Worm (Caenorhabditis elegans): Measurements from ENCODE around the gene ifd-2.

ifd-2 gene

DNA sequence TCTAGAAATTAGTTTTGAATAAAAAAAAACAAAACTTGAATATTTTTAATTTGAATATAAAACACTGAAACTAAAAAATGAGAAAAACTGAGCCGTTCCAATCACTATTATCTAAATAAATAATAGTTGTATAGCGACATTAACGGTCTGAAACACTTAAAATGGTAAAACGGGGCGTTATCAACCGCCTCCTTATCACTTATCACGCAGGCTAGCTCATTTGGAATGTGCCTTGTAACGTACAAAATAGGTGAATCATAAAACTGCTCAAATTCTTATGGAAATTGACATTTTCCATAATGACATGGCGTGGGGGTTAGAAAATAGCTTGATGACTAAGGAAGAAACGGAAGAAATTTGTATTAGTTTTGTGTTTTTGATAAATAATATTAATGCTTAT is at the start of gene ifd-2:
TSS of gene ifd-2 (minus strand) at position 1 of the 400 bp plus-strand sequence.
- TF ChIP-seq nhr-48 (tag; optimal IDR thresholded peaks at IDR 0.05) (no peak), madf-9 (GFP tag; conservative IDR thresholded peaks at IDR 0.05) (no peak), nhr-102 (tag; optimal IDR thresholded peaks at IDR 0.05) (peak; percentile 12), mes-2 (tag; optimal IDR thresholded peaks at IDR 0.05; ENCODE audit: poor library complexity, severe bottlenecking) (peak; percentile 1), T26A8.4 (GFP tag; IDR thresholded peaks at IDR 0.05) (no peak), ztf-7 (tag; optimal IDR thresholded peaks at IDR 0.05) (no peak), nhr-77 (tag; optimal IDR thresholded peaks at IDR 0.05) (no peak), F37D6.2 (tag; optimal IDR thresholded peaks at IDR 0.05) (no peak), attf-4 (tag; optimal IDR thresholded peaks at IDR 0.05) (no peak), T20F7.1 (GFP tag; optimal IDR thresholded peaks at IDR 0.05) (no peak), daf-19 (GFP tag; conservative IDR thresholded peaks at IDR 0.05) (no peak), ceh-28 (tag; optimal IDR thresholded peaks at IDR 0.05) (no peak), dmd-6 (GFP tag; IDR thresholded peaks at IDR 0.05) (peak; percentile 69), snpc-1.2 (GFP tag; IDR thresholded peaks at IDR 0.05) (no peak), gei-8 (GFP tag; optimal IDR thresholded peaks at IDR 0.05) (no peak), hlh-30 (tag; optimal IDR thresholded peaks at IDR 0.05; ENCODE audit: insufficient read depth) (no peak), Y5F2A.4 (GFP tag; optimal IDR thresholded peaks at IDR 0.05) (no peak), pha-4 (GFP tag; IDR thresholded peaks at IDR 0.05) (no peak), pha-4 (tag; optimal IDR thresholded peaks at IDR 0.05) (no peak), Y105C5A.15 (GFP tag; IDR thresholded peaks at IDR 0.05) (no peak), tag-97 (GFP tag; IDR thresholded peaks at IDR 0.05) (no peak), daf-12 (tag; optimal IDR thresholded peaks at IDR 0.05) (no peak), ctbp-1 (GFP tag; IDR thresholded peaks at IDR 0.05) (no peak), nhr-25 (tag; optimal IDR thresholded peaks at IDR 0.05; ENCODE audit: borderline replicate concordance, insufficient read depth) (no peak), F10B5.3 (tag; optimal IDR thresholded peaks at IDR 0.05) (no peak), lsy-2 (tag; optimal IDR thresholded peaks at IDR 0.05) (no peak), fos-1 (tag; optimal IDR thresholded peaks at IDR 0.05) (no peak), aha-1 (tag) (no peak), zag-1 (tag; optimal IDR thresholded peaks at IDR 0.05) (no peak), lin-15B (tag; optimal IDR thresholded peaks at IDR 0.05) (no peak), unc-39 (tag; optimal IDR thresholded peaks at IDR 0.05) (no peak), lin-29 (GFP tag; IDR thresholded peaks at IDR 0.05) (no peak), dve-1 (tag; optimal IDR thresholded peaks at IDR 0.05; ENCODE audit: insufficient read depth) (peak; percentile 54), tra-1 (GFP tag; IDR thresholded peaks at IDR 0.05) (peak; percentile 70; the same call in 1 of the 2 replicates), mep-1 (tag; optimal IDR thresholded peaks at IDR 0.05) (no peak), mxl-2 (GFP tag; conservative IDR thresholded peaks at IDR 0.05) (no peak), nhr-6 (tag; optimal IDR thresholded peaks at IDR 0.05) (no peak), set-16 (GFP tag; IDR thresholded peaks at IDR 0.05) (no peak), sdz-12 (GFP tag; optimal IDR thresholded peaks at IDR 0.05) (no peak), jun-1 (tag; optimal IDR thresholded peaks at IDR 0.05) (no peak), F26F4.8 (GFP tag; conservative IDR thresholded peaks at IDR 0.05) (no peak), zip-2 (tag; optimal IDR thresholded peaks at IDR 0.05) (no peak), F49E8.2 (tag; optimal IDR thresholded peaks at IDR 0.05; ENCODE audit: borderline replicate concordance) (no peak), ama-1 (optimal IDR thresholded peaks at IDR 0.05) (no peak), nhr-41 (GFP tag; IDR thresholded peaks at IDR 0.05) (no peak), hmg-1.1 (GFP tag; IDR thresholded peaks at IDR 0.05) (no peak), lin-39 (tag; optimal IDR thresholded peaks at IDR 0.05) (no peak), ceh-62 (tag; optimal IDR thresholded peaks at IDR 0.05) (no peak), ZK337.2 (GFP tag; IDR thresholded peaks at IDR 0.05) (no peak), spr-1 (tag; optimal IDR thresholded peaks at IDR 0.05) (no peak), R02D3.7 (tag; optimal IDR thresholded peaks at IDR 0.05) (no peak), duxl-1 (tag; optimal IDR thresholded peaks at IDR 0.05; ENCODE audit: poor library complexity) (no peak), aly-2 (tag; optimal IDR thresholded peaks at IDR 0.05) (no peak)

All from whole organism, L4 larva.